Fruit fly (Drosophila melanogaster) whole organism, embryonic: ENCODE results near the gene Ns4.

Experiments used
- Blimp-1 ChIP-seq: fragments of 200-800 bp; sonication (Bioruptor generic); optimal IDR thresholded peaks from 3 replicates; lab custom pipeline; 2018; ENCODE audit warnings: missing biosample characterization, missing genetic modification characterization, mild to moderate bottlenecking, moderate library complexity, missing genetic modification reagents
- C15 ChIP-seq: fragments of 200-800 bp; sonication (Bioruptor generic); IDR thresholded peaks from 3 replicates; pipeline ENCODE4 v1.3.6; 2022; ENCODE audit warnings: missing biosample characterization, missing genetic modification characterization
- CG10267 ChIP-seq: fragments of 200-800 bp; sonication (Bioruptor generic); optimal IDR thresholded peaks from 2 replicates; lab custom pipeline; 2018; ENCODE audit warnings: missing biosample characterization, mild to moderate bottlenecking, missing genetic modification characterization, moderate library complexity
- CG10543 ChIP-seq: fragments of 200-800 bp; sonication (Bioruptor generic); optimal IDR thresholded peaks from 3 replicates; lab custom pipeline; 2017; ENCODE audit warnings: missing biosample characterization, mild to moderate bottlenecking, missing genetic modification characterization, moderate library complexity
- CG12071 ChIP-seq: fragments of 200-800 bp; sonication (Bioruptor generic); optimal IDR thresholded peaks from 3 replicates; lab custom pipeline; 2018; ENCODE audit warnings: missing biosample characterization, mild to moderate bottlenecking, missing genetic modification characterization
- CG12299 ChIP-seq: fragments of 200-800 bp; sonication (Bioruptor generic); optimal IDR thresholded peaks from 2 replicates; lab custom pipeline; 2018; ENCODE audit warnings: missing biosample characterization, mild to moderate bottlenecking, missing genetic modification characterization
- CG12769 ChIP-seq: fragments of 200-800 bp; sonication (Bioruptor generic); optimal IDR thresholded peaks from 2 replicates; lab custom pipeline; 2019; ENCODE audit warnings: missing biosample characterization, mild to moderate bottlenecking, missing genetic modification characterization, moderate library complexity
- CG13894 ChIP-seq: fragments of 200-800 bp; sonication (Bioruptor generic); optimal IDR thresholded peaks from 3 replicates; lab custom pipeline; 2018; ENCODE audit warnings: missing biosample characterization, mild to moderate bottlenecking, missing genetic modification characterization, moderate library complexity
- CG15073 ChIP-seq: fragments of 200-800 bp; sonication (Bioruptor generic); optimal IDR thresholded peaks from 2 replicates; lab custom pipeline; 2016; ENCODE audit warnings: missing biosample characterization, missing genetic modification characterization
- CG15601 ChIP-seq: fragments of 200-800 bp; sonication (Bioruptor generic); optimal IDR thresholded peaks from 3 replicates; lab custom pipeline; 2019; ENCODE audit warnings: missing biosample characterization, mild to moderate bottlenecking, missing genetic modification characterization, moderate library complexity
- CG15696 ChIP-seq: fragments of 200-800 bp; sonication (Bioruptor generic); optimal IDR thresholded peaks from 2 replicates; lab custom pipeline; 2019; ENCODE audit warnings: missing biosample characterization, mild to moderate bottlenecking, missing genetic modification characterization, moderate library complexity
- CG17568 ChIP-seq: fragments of 200-800 bp; sonication (Bioruptor generic); optimal IDR thresholded peaks from 2 replicates; lab custom pipeline; 2018; ENCODE audit warnings: missing biosample characterization, mild to moderate bottlenecking, missing genetic modification characterization, moderate library complexity
- CG3281 ChIP-seq: fragments of 200-800 bp; sonication (Bioruptor generic); optimal IDR thresholded peaks from 3 replicates; lab custom pipeline; 2017; ENCODE audit warnings: missing biosample characterization, mild to moderate bottlenecking, missing genetic modification characterization
- CG7839 ChIP-seq: fragments of 200-800 bp; sonication (Bioruptor generic); optimal IDR thresholded peaks from 3 replicates; lab custom pipeline; 2018; ENCODE audit warnings: missing biosample characterization, mild to moderate bottlenecking, missing genetic modification characterization, moderate library complexity
- CG8944 ChIP-seq: fragments of 200-800 bp; sonication (Bioruptor generic); optimal IDR thresholded peaks from 3 replicates; lab custom pipeline; 2016; ENCODE audit warnings: missing biosample characterization, missing genetic modification characterization
- E2f1 ChIP-seq: fragments of 200-800 bp; sonication (Bioruptor generic); IDR thresholded peaks from 2 replicates; pipeline ENCODE4 v1.3.6; 2022; ENCODE audit warnings: missing biosample characterization, missing genetic modification characterization
- ERR ChIP-seq: fragments of 200-800 bp; sonication (Bioruptor generic); optimal IDR thresholded peaks from 2 replicates; lab custom pipeline; 2016; ENCODE audit warnings: missing biosample characterization, missing genetic modification characterization
- GATAe ChIP-seq: fragments of 200-800 bp; sonication (Bioruptor generic); conservative IDR thresholded peaks from 2 replicates; pipeline ENCODE4 v1.3.6; 2022; ENCODE audit warnings: missing biosample characterization, missing genetic modification characterization
- H2.0 ChIP-seq: fragments of 200-800 bp; sonication (Bioruptor generic); IDR thresholded peaks from 2 replicates; pipeline ENCODE4 v1.3.6; 2022; ENCODE audit warnings: missing biosample characterization, missing genetic modification characterization
- MESR4 ChIP-seq: fragments of 200-800 bp; sonication (Bioruptor generic); optimal IDR thresholded peaks from 2 replicates; lab custom pipeline; 2018; ENCODE audit warnings: missing biosample characterization, mild to moderate bottlenecking, missing genetic modification characterization, moderate library complexity
- Med ChIP-seq: fragments of 200-800 bp; sonication (Bioruptor generic); peaks from one replicate; lab custom pipeline; 2016; ENCODE audit warnings: missing biosample characterization, missing genetic modification characterization, mild to moderate bottlenecking, inconsistent platforms, moderate library complexity
- Opbp ChIP-seq: fragments of 200-800 bp; sonication (Bioruptor generic); IDR thresholded peaks from 3 replicates; pipeline ENCODE4 v1.3.6; 2022; ENCODE audit warnings: missing biosample characterization, missing genetic modification characterization; ENCODE audit not compliant: partially characterized antibody
- PHDP ChIP-seq: fragments of 200-800 bp; sonication (Bioruptor generic); optimal IDR thresholded peaks from 3 replicates; lab custom pipeline; 2018; ENCODE audit warnings: missing biosample characterization, mild to moderate bottlenecking, missing genetic modification characterization, moderate library complexity
- Sox100B ChIP-seq: fragments of 200-800 bp; sonication (Bioruptor generic); optimal IDR thresholded peaks from 3 replicates; lab custom pipeline; 2018; ENCODE audit warnings: missing biosample characterization, mild to moderate bottlenecking, missing genetic modification characterization
- Ssrp ChIP-seq: fragments of 200-800 bp; sonication (Bioruptor generic); optimal IDR thresholded peaks from 2 replicates; lab custom pipeline; 2018; ENCODE audit warnings: missing biosample characterization, mild to moderate bottlenecking, missing genetic modification characterization, moderate library complexity
- Vsx1 ChIP-seq: fragments of 200-800 bp; sonication (Bioruptor generic); optimal IDR thresholded peaks from 2 replicates; lab custom pipeline; 2017; ENCODE audit warnings: missing biosample characterization, mild to moderate bottlenecking, missing genetic modification characterization, missing genetic modification reagents
- YL-1 ChIP-seq: fragments of 200-800 bp; sonication (Bioruptor generic); optimal IDR thresholded peaks from 3 replicates; lab custom pipeline; 2017; ENCODE audit warnings: missing biosample characterization, mild to moderate bottlenecking, missing genetic modification characterization
- bbx ChIP-seq: fragments of 200-800 bp; sonication (Bioruptor generic); IDR thresholded peaks from 2 replicates; pipeline ENCODE4 v1.3.6; 2022; ENCODE audit warnings: missing biosample characterization, missing genetic modification characterization; ENCODE audit not compliant: partially characterized antibody
- bsh ChIP-seq, 2 experiments: fragments of 200-800 bp; sonication (Bioruptor generic); optimal IDR thresholded peaks; 2 replicates each; lab custom pipeline; 2017 to 2018; ENCODE audit warnings: mild to moderate bottlenecking in 2 of 2, missing biosample characterization in 2 of 2, missing genetic modification characterization in 2 of 2, moderate library complexity in 1 of 2
- cwo ChIP-seq: fragments of 200-800 bp; sonication (Bioruptor generic); optimal IDR thresholded peaks from 3 replicates; lab custom pipeline; 2017; ENCODE audit warnings: missing biosample characterization, missing genetic modification characterization, mild to moderate bottlenecking, moderate library complexity, missing genetic modification reagents
- da ChIP-seq: fragments of 200-800 bp; sonication (Bioruptor generic); optimal IDR thresholded peaks from 2 replicates; lab custom pipeline; 2016; ENCODE audit warnings: missing biosample characterization, missing genetic modification characterization
- dm ChIP-seq: fragments of 200-800 bp; sonication (Bioruptor generic); optimal IDR thresholded peaks from 3 replicates; lab custom pipeline; 2016; ENCODE audit warnings: missing biosample characterization, missing genetic modification characterization
- odd ChIP-seq: fragments of 200-800 bp; sonication (Bioruptor generic); optimal IDR thresholded peaks from 2 replicates; lab custom pipeline; 2017; ENCODE audit warnings: missing biosample characterization, mild to moderate bottlenecking, missing genetic modification characterization
- org-1 ChIP-seq: fragments of 200-800 bp; sonication (Bioruptor generic); optimal IDR thresholded peaks from 2 replicates; lab custom pipeline; 2017; ENCODE audit warnings: missing biosample characterization, missing genetic modification characterization
- ranshi ChIP-seq: fragments of 200-800 bp; sonication (Bioruptor generic); IDR thresholded peaks from 2 replicates; pipeline ENCODE4 v1.3.6; 2022; ENCODE audit warnings: missing biosample characterization, missing genetic modification characterization
- salm ChIP-seq: fragments of 200-800 bp; sonication (Bioruptor generic); optimal IDR thresholded peaks from 2 replicates; lab custom pipeline; 2018; ENCODE audit warnings: missing biosample characterization, mild to moderate bottlenecking, missing genetic modification characterization
- sc ChIP-seq, 3 experiments: fragments of >200 bp in 2 of 3; fragments of 200-800 bp in 1 of 3; sonication (Bioruptor generic) in 1 of 3; optimal IDR thresholded peaks; 2 replicates in 2 of 3; 3 replicates in 1 of 3; lab custom pipeline; 2017; ENCODE audit warnings: mild to moderate bottlenecking in 1 of 3, missing biosample characterization in 1 of 3, missing genetic modification characterization in 1 of 3, missing genetic modification reagents in 1 of 3
- sd ChIP-seq: fragments of 200-800 bp; sonication (Bioruptor generic); optimal IDR thresholded peaks from 3 replicates; lab custom pipeline; 2018; ENCODE audit warnings: missing biosample characterization, mild to moderate bottlenecking, missing genetic modification characterization, moderate library complexity
- sqz ChIP-seq: fragments of 200-800 bp; sonication (Bioruptor generic); optimal IDR thresholded peaks from 3 replicates; lab custom pipeline; 2018; ENCODE audit warnings: missing biosample characterization, mild to moderate bottlenecking, missing genetic modification characterization
- tgo ChIP-seq: fragments of 200-800 bp; sonication (Bioruptor generic); IDR thresholded peaks from 3 replicates; pipeline ENCODE4 v1.3.6; 2022; ENCODE audit warnings: missing biosample characterization, missing genetic modification characterization
- tll ChIP-seq, 2 experiments: fragments of 200-800 bp in 1 of 2; fragments of >200 bp in 1 of 2; sonication (Bioruptor generic) in 1 of 2; optimal IDR thresholded peaks; 2 replicates each; lab custom pipeline; 2017 to 2019; ENCODE audit warnings: missing biosample characterization in 2 of 2, missing genetic modification characterization in 2 of 2, mild to moderate bottlenecking in 1 of 2, moderate library complexity in 1 of 2
- vfl ChIP-seq: fragments of 200-800 bp; sonication (Bioruptor generic); optimal IDR thresholded peaks from 2 replicates; lab custom pipeline; 2016; ENCODE audit warnings: missing biosample characterization, missing genetic modification characterization
- zf30C ChIP-seq: fragments of 200-800 bp; sonication (Bioruptor generic); optimal IDR thresholded peaks from 3 replicates; lab custom pipeline; 2018; ENCODE audit warnings: missing biosample characterization, mild to moderate bottlenecking, missing genetic modification characterization

Gene Ns4

dm6 chr2L:20773453-20774054 is 21.3 kb downstream of the Ns4 start (continued):
- TF ChIP-seq CG15601 (tag; lab: Kevin White, UChicago) (peak; percentile 10), CG15696 (tag; lab: Kevin White, UChicago) (no peak), Med (peak; percentile 50), sd (tag; lab: Kevin White, UChicago) (peak; percentile 19), sc (optimal IDR thresholded peaks at IDR 0.05; lab: Kevin White, UChicago) (no peak), sc (GFP tag; optimal IDR thresholded peaks at IDR 0.05; lab: Kevin White, UChicago) (no peak), odd (GFP tag; lab: Kevin White, UChicago) (no peak), H2.0 (GFP tag; lab: Robert Waterston, UW) (no peak), CG7839 (tag; lab: Kevin White, UChicago) (peak; percentile 13), dm (GFP tag; lab: Kevin White, UChicago) (no peak), CG10267 (tag; lab: Kevin White, UChicago) (no peak), tgo (no peak), CG12071 (GFP tag; lab: Kevin White, UChicago) (peak; percentile 12), Vsx1 (GFP tag; lab: Kevin White, UChicago) (no peak), CG15073 (GFP tag; lab: Kevin White, UChicago) (no peak), zf30C (GFP tag; lab: Kevin White, UChicago) (no peak), bsh (GFP tag; optimal IDR thresholded peaks at IDR 0.05; lab: Kevin White, UChicago) (peak in 1 of 2 experiments; percentile 6), sqz (GFP tag; lab: Kevin White, UChicago) (peak; percentile 40), bbx (GFP tag; lab: Robert Waterston, UW) (no peak), CG10543 (peak; percentile 63), ranshi (GFP tag; lab: Robert Waterston, UW) (no peak), CG12299 (tag; lab: Kevin White, UChicago) (no peak), MESR4 (no peak), E2f1 (GFP tag; lab: Robert Waterston, UW) (no peak), GATAe (GFP tag; lab: Robert Waterston, UW) (peak; percentile 49; the same call in 1 of the 2 replicates), tll (GFP tag; optimal IDR thresholded peaks at IDR 0.05; lab: Kevin White, UChicago) (no peak), Opbp (GFP tag; lab: Robert Waterston, UW) (no peak), ERR (GFP tag; lab: Kevin White, UChicago) (no peak), Blimp-1 (no peak), Ssrp (tag; lab: Kevin White, UChicago) (no peak), CG17568 (GFP tag; lab: Kevin White, UChicago) (peak; percentile 3), CG12769 (tag; lab: Kevin White, UChicago) (no peak), CG3281 (GFP tag; lab: Kevin White, UChicago) (peak; percentile 18), C15 (GFP tag; lab: Robert Waterston, UW) (no peak), org-1 (GFP tag; lab: Kevin White, UChicago) (no peak), Sox100B (GFP tag; lab: Kevin White, UChicago) (peak; percentile 4), da (no peak), salm (tag; lab: Kevin White, UChicago) (peak; percentile 3), YL-1 (GFP tag; lab: Kevin White, UChicago) (no peak), CG8944 (GFP tag; lab: Kevin White, UChicago) (no peak), vfl (no peak), PHDP (tag; lab: Kevin White, UChicago) (peak; percentile 47), CG13894 (peak; percentile 43), cwo (GFP tag; lab: Kevin White, UChicago) (peak; percentile 23)
